Worm (Caenorhabditis elegans) whole organism, mixed stage, embryonic: ENCODE results near the gene K01A2.6.

Experiments used
- elt-1 ChIP-seq: sonication (generic microtip); optimal IDR thresholded peaks from 2 replicates; lab custom pipeline; 2017; ENCODE audit warnings: missing genetic modification characterization, mild to moderate bottlenecking, missing compliant biosample characterization, antibody characterized with exemption, moderate library complexity, borderline replicate concordance; ENCODE audit not compliant: insufficient read depth
- elt-3 ChIP-seq: fragments of 150-350 bp; optimal IDR thresholded peaks from 2 replicates; lab custom pipeline; 2014; ENCODE audit warnings: missing biosample characterization, missing genetic modification characterization
- nhr-2 ChIP-seq: fragments of 150-350 bp; optimal IDR thresholded peaks from 2 replicates; lab custom pipeline; 2014; ENCODE audit warnings: missing biosample characterization, missing genetic modification characterization
- nhr-237 ChIP-seq: fragments of 150-350 bp; optimal IDR thresholded peaks from 2 replicates; lab custom pipeline; 2014; ENCODE audit warnings: missing biosample characterization, missing genetic modification characterization
- pha-4 ChIP-seq: fragments of 150-350 bp; optimal IDR thresholded peaks from 2 replicates; lab custom pipeline; 2018; ENCODE audit warnings: missing biosample characterization, missing genetic modification reagents, missing genetic modification characterization

DNA sequence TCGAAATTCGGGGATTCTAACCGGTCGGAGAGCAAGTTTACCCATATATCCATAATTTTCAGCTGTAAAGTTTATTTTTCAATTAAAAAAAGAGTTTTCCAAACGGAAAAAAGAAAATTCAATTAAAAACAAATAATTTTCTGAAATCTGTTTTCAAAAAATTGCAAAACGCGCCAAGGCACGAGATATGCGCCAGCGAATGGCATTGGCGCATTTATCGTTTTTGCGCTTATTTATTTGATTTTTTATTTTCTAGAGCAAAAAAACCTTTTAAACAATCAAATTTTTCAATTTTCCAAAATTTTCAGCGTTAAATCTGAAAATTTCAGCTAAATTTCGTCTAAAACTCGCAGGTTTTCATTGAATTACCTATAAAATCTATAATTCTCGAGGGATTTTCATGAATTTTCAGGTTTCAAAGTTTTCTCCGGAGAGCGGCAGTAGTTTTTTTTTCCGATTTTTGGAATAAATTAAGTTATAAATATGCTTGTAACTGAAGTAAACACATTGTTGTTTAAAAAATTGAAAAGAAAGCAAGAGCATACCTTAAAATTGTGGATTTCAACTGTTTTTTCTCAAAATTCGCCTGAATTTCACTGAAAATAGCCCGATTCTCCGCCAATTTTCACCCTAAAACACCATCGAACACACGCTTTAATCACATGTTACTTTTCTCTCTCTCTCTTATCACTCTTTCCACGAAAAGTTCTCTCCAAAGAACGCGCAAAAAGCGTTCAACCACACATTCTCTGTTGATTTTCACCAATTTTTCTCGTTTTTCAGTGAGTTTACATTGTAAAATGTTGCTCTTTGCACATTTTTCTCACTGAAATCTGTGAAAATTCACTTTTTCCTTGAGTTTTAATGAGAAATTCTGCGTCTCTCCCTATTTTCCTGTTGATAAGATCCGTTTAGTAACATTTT, 13.9 kb upstream of the K01A2.6 start, which contains the start of gene B0432.10:
- TF ChIP-seq pha-4 (tag; lab: Kevin White, UChicago) = peak; percentile 76
- peak; percentile 78 for TF ChIP-seq nhr-237
- no peak for TF ChIP-seq elt-1 (tag; lab: Kevin White, UChicago)
- no peak for TF ChIP-seq nhr-2 (tag; lab: Kevin White, UChicago)
- no peak for TF ChIP-seq elt-3 (tag; lab: Kevin White, UChicago)
